Worm (Caenorhabditis elegans): ENCODE measurements around the gene oig-8.

- TF ChIP-seq lin-39 (tag; optimal IDR thresholded peaks at IDR 0.05): no peak
- no peak for TF ChIP-seq unc-62 (GFP tag; optimal IDR thresholded peaks at IDR 0.05)
- TF ChIP-seq lin-13 (GFP tag; optimal IDR thresholded peaks at IDR 0.05): no peak
- no peak for TF ChIP-seq elt-1 (tag; optimal IDR thresholded peaks at IDR 0.05)
- TF ChIP-seq ama-1 (optimal IDR thresholded peaks at IDR 0.05): no peak
- no peak for TF ChIP-seq fos-1 (tag; optimal IDR thresholded peaks at IDR 0.05)
- TF ChIP-seq nhr-237 (tag; optimal IDR thresholded peaks at IDR 0.05): no peak
- no peak for TF ChIP-seq aly-2 (tag; optimal IDR thresholded peaks at IDR 0.05)
- TF ChIP-seq nhr-21 (tag; optimal IDR thresholded peaks at IDR 0.05): no peak
These were observed 19.6 kb upstream of the oig-8 start for ce11 chrII:6668496-6668895.
